Worm (Caenorhabditis elegans): ENCODE results near the gene C02F5.10.

ce11 chrIII:8280352-8280751 is 31.1 kb upstream of the C02F5.10 start:
- TF ChIP-seq fkh-4 (tag; optimal IDR thresholded peaks at IDR 0.05; ENCODE audit: borderline replicate concordance) (no peak), lsy-2 (tag; optimal IDR thresholded peaks at IDR 0.05) (no peak), nhr-77 (tag; optimal IDR thresholded peaks at IDR 0.05) (no peak), lin-39 (tag; optimal IDR thresholded peaks at IDR 0.05) (no peak), dpl-1 (GFP tag; optimal IDR thresholded peaks at IDR 0.05) (no peak), nhr-12 (tag; optimal IDR thresholded peaks at IDR 0.05) (no peak), jun-1 (tag; optimal IDR thresholded peaks at IDR 0.05) (no peak), elt-3 (tag; optimal IDR thresholded peaks at IDR 0.05) (no peak)

All from whole organism, L1 larva.